Fruit fly (Drosophila melanogaster): ENCODE measurements around the gene CG14330.

The CG14330 gene

DNA sequence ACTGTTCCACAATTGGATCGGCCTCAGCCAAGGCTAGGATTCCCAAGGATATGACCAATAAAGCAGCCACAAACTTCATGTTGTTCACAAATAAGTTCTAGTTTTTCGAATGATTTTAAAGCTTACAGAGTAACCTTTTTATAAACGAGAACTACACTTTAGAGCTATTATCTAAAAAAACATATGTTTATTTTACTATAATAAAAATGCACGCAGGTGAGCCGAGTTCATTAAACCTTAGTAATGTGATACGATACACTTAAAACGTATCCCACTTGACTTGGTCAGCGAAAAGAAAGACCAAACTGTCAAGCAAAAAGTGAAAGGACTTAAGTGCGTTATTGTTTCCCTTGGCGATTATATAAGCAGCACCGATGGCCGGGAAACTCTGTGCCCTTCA, 22.2 kb downstream of the CG14330 start, which contains the start of gene CG44090:
CG44090 (minus strand) TSS at position 101 of the 400 bp plus-strand sequence.
- no peak for TF ChIP-seq Hnf4 (GFP tag; optimal IDR thresholded peaks at IDR 0.05)
- TF ChIP-seq sv (GFP tag; optimal IDR thresholded peaks at IDR 0.05): no peak
- TF ChIP-seq CG32264 (GFP tag; optimal IDR thresholded peaks at IDR 0.05): no peak
- TF ChIP-seq GATAd (GFP tag; optimal IDR thresholded peaks at IDR 0.05): no peak

DNA sequence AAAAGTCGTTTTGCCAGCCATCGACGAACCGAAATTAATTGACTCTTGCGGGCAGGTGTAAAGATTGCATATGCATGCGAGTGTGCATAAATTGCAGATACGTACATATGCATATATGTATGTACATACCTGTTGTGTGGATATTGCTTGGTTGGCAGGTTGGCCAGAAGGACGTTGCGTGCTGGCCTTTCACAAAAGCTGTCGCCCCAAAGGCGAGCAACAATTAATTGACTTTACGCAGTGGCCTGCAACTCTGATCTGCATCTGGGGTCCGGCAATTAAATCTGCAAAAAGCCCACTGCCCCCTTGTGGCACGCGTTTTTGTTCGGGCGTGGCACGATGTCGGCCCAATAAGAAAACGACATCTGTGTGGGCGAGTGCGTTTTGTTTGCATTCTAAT, 23.5 kb downstream of the CG14330 start:
- TF ChIP-seq sage (GFP tag; optimal IDR thresholded peaks at IDR 0.05): no peak
- no peak for TF ChIP-seq dl (GFP tag; optimal IDR thresholded peaks at IDR 0.05; ENCODE audit: insufficient read depth in 1 of 2, partially characterized antibody in 2 of 2)
- TF ChIP-seq Abd-B (GFP tag; optimal IDR thresholded peaks at IDR 0.05): no peak
- TF ChIP-seq Dif (GFP tag; optimal IDR thresholded peaks at IDR 0.05; ENCODE audit: partially characterized antibody): no peak
- TF ChIP-seq Dfd (GFP tag; optimal IDR thresholded peaks at IDR 0.05): no peak
- TF ChIP-seq h (GFP tag; optimal IDR thresholded peaks at IDR 0.05): no peak
- no peak for TF ChIP-seq lola (GFP tag; optimal IDR thresholded peaks at IDR 0.05)
- TF ChIP-seq dsf (GFP tag; optimal IDR thresholded peaks at IDR 0.05; ENCODE audit: borderline replicate concordance): no peak
- TF ChIP-seq ey (GFP tag; optimal IDR thresholded peaks at IDR 0.05): no peak
- TF ChIP-seq fru (GFP tag; optimal IDR thresholded peaks at IDR 0.05): no peak
- TF ChIP-seq Jra (GFP tag; optimal IDR thresholded peaks at IDR 0.05): no peak
- TF ChIP-seq jim (GFP tag; optimal IDR thresholded peaks at IDR 0.05): no peak
- TF ChIP-seq rgr (GFP tag; optimal IDR thresholded peaks at IDR 0.05): no peak
- TF ChIP-seq dmrt93B (GFP tag; optimal IDR thresholded peaks at IDR 0.05): no peak
- TF ChIP-seq Mio (GFP tag; optimal IDR thresholded peaks at IDR 0.05): no peak
- TF ChIP-seq Myc (optimal IDR thresholded peaks at IDR 0.05): no peak
- TF ChIP-seq Sp1 (GFP tag; optimal IDR thresholded peaks at IDR 0.05): no peak
- no peak for TF ChIP-seq CrebA (GFP tag; optimal IDR thresholded peaks at IDR 0.05; ENCODE audit: borderline replicate concordance)
- TF ChIP-seq pan (optimal IDR thresholded peaks at IDR 0.05): no peak

DNA sequence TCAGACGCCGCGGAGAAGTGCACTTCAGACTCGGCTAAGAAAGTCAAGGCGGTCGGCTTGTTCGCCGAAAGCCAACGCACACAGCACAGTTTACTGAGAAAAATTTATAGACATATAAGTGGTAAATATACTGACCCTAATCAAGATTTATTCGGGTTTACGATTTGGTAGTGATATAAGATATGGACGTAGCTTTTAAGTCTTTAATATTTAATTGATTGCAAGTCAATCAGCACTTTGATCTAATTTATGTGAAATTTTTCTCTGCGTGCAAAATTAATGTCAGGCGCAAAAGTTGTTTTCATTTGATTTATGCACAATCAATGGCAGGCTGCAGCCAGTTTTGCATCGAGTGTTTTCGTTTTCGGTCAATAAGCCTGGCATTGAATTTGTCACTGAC, 26.1 kb downstream of the CG14330 start:
- TF ChIP-seq Mio (GFP tag; optimal IDR thresholded peaks at IDR 0.05): no peak
- TF ChIP-seq Dif (GFP tag; optimal IDR thresholded peaks at IDR 0.05; ENCODE audit: partially characterized antibody): no peak
- TF ChIP-seq sage (GFP tag; optimal IDR thresholded peaks at IDR 0.05): no peak
- no peak for TF ChIP-seq HLH106 (tag; optimal IDR thresholded peaks at IDR 0.05)

DNA sequence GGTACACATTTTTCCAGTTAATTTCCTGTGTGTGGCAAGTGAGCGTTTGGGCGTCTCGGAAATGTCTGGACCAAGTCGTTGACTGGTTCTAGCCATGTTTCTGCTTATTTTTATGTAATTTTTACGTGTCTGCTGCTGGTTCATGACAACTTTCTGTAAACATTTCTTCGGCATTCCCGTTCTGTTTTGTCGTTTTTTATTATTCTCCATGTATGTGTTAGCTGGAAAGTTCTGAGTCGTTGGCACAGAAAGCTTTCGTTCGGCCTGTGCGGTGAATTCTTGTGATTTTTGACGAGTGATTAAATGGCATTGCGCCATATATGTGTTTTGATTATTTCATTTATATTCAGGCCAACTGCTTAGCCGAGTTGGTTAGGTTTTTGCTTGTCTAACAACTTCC, 30.3 kb downstream of the CG14330 start:
- TF ChIP-seq woc (GFP tag; optimal IDR thresholded peaks at IDR 0.05) (no peak), Hr78 (GFP tag; optimal IDR thresholded peaks at IDR 0.05) (no peak), rgr (GFP tag; optimal IDR thresholded peaks at IDR 0.05) (no peak), Hr83 (GFP tag; optimal IDR thresholded peaks at IDR 0.05; ENCODE audit: poor library complexity, severe bottlenecking) (no peak), dmrt93B (GFP tag; optimal IDR thresholded peaks at IDR 0.05) (no peak), Sp1 (GFP tag; optimal IDR thresholded peaks at IDR 0.05) (no peak), br (GFP tag; optimal IDR thresholded peaks at IDR 0.05) (no peak), Dfd (GFP tag; optimal IDR thresholded peaks at IDR 0.05) (no peak), pan (optimal IDR thresholded peaks at IDR 0.05) (no peak), Rel (GFP tag; optimal IDR thresholded peaks at IDR 0.05) (no peak), Rel (tag; optimal IDR thresholded peaks at IDR 0.05) (no peak), sage (GFP tag; optimal IDR thresholded peaks at IDR 0.05) (no peak), ey (GFP tag; optimal IDR thresholded peaks at IDR 0.05) (no peak), CG9705 (GFP tag; optimal IDR thresholded peaks at IDR 0.05) (no peak), Myc (optimal IDR thresholded peaks at IDR 0.05) (no peak), Abd-B (GFP tag; optimal IDR thresholded peaks at IDR 0.05) (no peak), usp (GFP tag; optimal IDR thresholded peaks at IDR 0.05) (no peak), Hnf4 (GFP tag; optimal IDR thresholded peaks at IDR 0.05) (no peak), Mio (GFP tag; optimal IDR thresholded peaks at IDR 0.05) (no peak)

DNA sequence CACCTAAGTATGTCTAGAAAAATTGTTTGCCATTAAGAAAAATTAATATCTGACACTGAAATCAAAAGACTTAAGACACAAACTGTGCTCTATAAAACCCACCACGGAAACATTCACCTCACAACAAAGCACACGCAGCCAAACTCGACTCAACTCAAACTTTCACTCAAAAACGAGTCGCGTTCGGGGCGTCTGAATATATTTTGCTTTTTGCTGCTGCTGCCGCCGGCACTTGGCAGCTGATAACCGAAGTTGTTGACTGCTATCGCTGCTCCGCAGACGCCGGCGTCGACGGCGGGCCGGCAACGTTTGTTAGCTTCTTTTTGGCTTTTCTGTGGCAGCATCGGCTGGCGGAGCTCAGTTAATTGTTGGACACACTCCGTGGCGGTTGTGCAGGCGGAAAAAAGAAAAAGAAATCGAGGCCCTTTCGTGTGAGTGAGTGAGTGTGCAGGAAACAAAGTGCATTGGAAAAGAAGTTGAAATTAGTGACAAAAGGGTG, 31.1 kb downstream of the CG14330 start, which contains the start of gene cysu:
cysu (plus strand) TSS at position 352 of the 499 bp plus-strand sequence.
- TF ChIP-seq dmrt93B (GFP tag; optimal IDR thresholded peaks at IDR 0.05) (no peak), Sp1 (GFP tag; optimal IDR thresholded peaks at IDR 0.05) (no peak), Mio (GFP tag; optimal IDR thresholded peaks at IDR 0.05) (no peak), psq (GFP tag; optimal IDR thresholded peaks at IDR 0.05) (no peak), pan (optimal IDR thresholded peaks at IDR 0.05) (no peak), Dfd (GFP tag; optimal IDR thresholded peaks at IDR 0.05) (no peak), lola (GFP tag; optimal IDR thresholded peaks at IDR 0.05) (no peak), N (GFP tag; optimal IDR thresholded peaks at IDR 0.05) (no peak), fru (GFP tag; optimal IDR thresholded peaks at IDR 0.05) (no peak), tai (GFP tag; optimal IDR thresholded peaks at IDR 0.05) (no peak), sv (GFP tag; optimal IDR thresholded peaks at IDR 0.05) (no peak), h (GFP tag; optimal IDR thresholded peaks at IDR 0.05) (no peak), rgr (GFP tag; optimal IDR thresholded peaks at IDR 0.05) (no peak), Jra (GFP tag; optimal IDR thresholded peaks at IDR 0.05) (no peak), dl (GFP tag; optimal IDR thresholded peaks at IDR 0.05; ENCODE audit: insufficient read depth in 1 of 2, partially characterized antibody in 2 of 2) (no peak), foxo (GFP tag; optimal IDR thresholded peaks at IDR 0.05) (no peak)
